Worm (Caenorhabditis elegans) whole organism, young adult: ENCODE measurements around the gene F48B9.1.

Experiments
- B0336.3 ChIP-seq: fragments of 200-800 bp; sonication (Bioruptor generic); IDR thresholded peaks from 2 replicates; pipeline ENCODE4 v1.3.6; 2022; ENCODE audit warnings: missing genetic modification characterization, missing compliant biosample characterization
- F10E7.11 ChIP-seq: sonication (generic microtip); optimal IDR thresholded peaks from 2 replicates; lab custom pipeline; 2017; ENCODE audit warnings: mild to moderate bottlenecking, missing genetic modification characterization, moderate library complexity, missing compliant biosample characterization
- cebp-1 ChIP-seq, 2 experiments: fragments of 200-800 bp in 1 of 2; sonication (Bioruptor generic) in 1 of 2; sonication (generic microtip) in 1 of 2; IDR thresholded peaks in 1 of 2; optimal IDR thresholded peaks in 1 of 2; 2 replicates each; pipeline versions ENCODE4 v1.3.6 to Lab custom; 2017 to 2022; ENCODE audit warnings: missing compliant biosample characterization in 2 of 2, missing genetic modification characterization in 2 of 2, mild to moderate bottlenecking in 1 of 2, missing genetic modification reagents in 1 of 2, moderate library complexity in 1 of 2
- dox-1 ChIP-seq: fragments of 200-800 bp; sonication (Bioruptor generic); IDR thresholded peaks from 2 replicates; pipeline ENCODE4 v1.3.6; 2022; ENCODE audit warnings: missing genetic modification reagents, missing genetic modification characterization, missing compliant biosample characterization
- dpl-1 ChIP-seq: fragments of 150-350 bp; optimal IDR thresholded peaks from 2 replicates; lab custom pipeline; 2014; ENCODE audit warnings: missing biosample characterization, missing genetic modification reagents, missing genetic modification characterization
- egl-18 ChIP-seq: fragments of 200-800 bp; sonication (Bioruptor generic); IDR thresholded peaks from 2 replicates; pipeline ENCODE4 v1.3.6; 2022; ENCODE audit warnings: missing genetic modification reagents, missing genetic modification characterization, missing compliant biosample characterization
- fkh-3 ChIP-seq: sonication (generic microtip); optimal IDR thresholded peaks from 2 replicates; lab custom pipeline; 2016; ENCODE audit warnings: mild to moderate bottlenecking, missing genetic modification characterization, missing compliant biosample characterization
- lsl-1 ChIP-seq: fragments of 200-800 bp; sonication (Bioruptor generic); optimal IDR thresholded peaks from 2 replicates; lab custom pipeline; 2018; ENCODE audit warnings: mild to moderate bottlenecking, missing genetic modification characterization, moderate library complexity, missing compliant biosample characterization
- nfya-1 ChIP-seq: sonication (generic microtip); optimal IDR thresholded peaks from 2 replicates; lab custom pipeline; 2017; ENCODE audit warnings: antibody characterized with exemption, missing compliant biosample characterization, missing genetic modification characterization, borderline replicate concordance; ENCODE audit not compliant: insufficient read depth
- pha-4 ChIP-seq: fragments of 150-350 bp; sonication (generic microtip); optimal IDR thresholded peaks from 2 replicates; lab custom pipeline; 2014; ENCODE audit warnings: missing biosample characterization, missing genetic modification reagents, missing genetic modification characterization
- repo-1 ChIP-seq: sonication (generic microtip); optimal IDR thresholded peaks from 2 replicates; lab custom pipeline; 2017; ENCODE audit warnings: mild to moderate bottlenecking, missing genetic modification characterization, missing compliant biosample characterization
- sea-2 ChIP-seq: fragments of 200-800 bp; sonication (Bioruptor generic); IDR thresholded peaks from 2 replicates; pipeline ENCODE4 v1.3.6; 2022; ENCODE audit warnings: missing genetic modification characterization, missing compliant biosample characterization
- tbx-9 ChIP-seq: sonication (generic microtip); optimal IDR thresholded peaks from 2 replicates; lab custom pipeline; 2016; ENCODE audit warnings: borderline replicate concordance, missing genetic modification characterization, inconsistent platforms, missing compliant biosample characterization
- unc-62 ChIP-seq: fragments of 150-350 bp; optimal IDR thresholded peaks from 2 replicates; lab custom pipeline; 2014; ENCODE audit warnings: missing biosample characterization, missing genetic modification reagents, missing genetic modification characterization

- TF ChIP-seq repo-1 (tag; lab: Kevin White, UChicago), result no peak
- TF ChIP-seq dpl-1 (GFP tag; lab: Kevin White, UChicago), result no peak
- TF ChIP-seq fkh-3 (tag; lab: Kevin White, UChicago), result no peak
- no peak for TF ChIP-seq cebp-1 (GFP tag; IDR thresholded peaks at IDR 0.05; lab: Robert Waterston, UW)
- TF ChIP-seq cebp-1 (tag; optimal IDR thresholded peaks at IDR 0.05; lab: Kevin White, UChicago), result no peak
- no peak for TF ChIP-seq B0336.3
- TF ChIP-seq unc-62 (GFP tag; lab: Kevin White, UChicago), result no peak
- TF ChIP-seq lsl-1 (GFP tag; lab: Kevin White, UChicago), result no peak
- TF ChIP-seq sea-2 (GFP tag; lab: Robert Waterston, UW), result no peak
- TF ChIP-seq pha-4 (tag; lab: Kevin White, UChicago), result no peak
- no peak for TF ChIP-seq dox-1 (GFP tag; lab: Robert Waterston, UW)
- TF ChIP-seq egl-18 (GFP tag; lab: Robert Waterston, UW), result no peak
- TF ChIP-seq F10E7.11 (tag; lab: Kevin White, UChicago), result no peak
- TF ChIP-seq nfya-1 (tag; lab: Kevin White, UChicago), result no peak
- no peak for TF ChIP-seq tbx-9 (tag; lab: Kevin White, UChicago)
Observed at ce11 chrX:2144875-2145274, 35.8 kb upstream of the F48B9.1 start.
